Fruit fly (Drosophila melanogaster): ENCODE results near the gene ds.

dm6 chr2L:646523-646922, 68.3 kb downstream of the ds start:
- TF ChIP-seq psq (optimal IDR thresholded peaks at IDR 0.05) (no peak), usp (GFP tag; optimal IDR thresholded peaks at IDR 0.05) (no peak), Dll (optimal IDR thresholded peaks at IDR 0.05) (no peak), CG8478 (optimal IDR thresholded peaks at IDR 0.05) (no peak)

All from whole organism.